Fruit fly (Drosophila melanogaster) whole organism, embryonic: Measurements from ENCODE around the gene CG18747.

Source experiments
- Adf1 ChIP-seq: fragments of 200-800 bp; sonication (Bioruptor generic); IDR thresholded peaks from 2 replicates; pipeline ENCODE4 v1.3.6; 2022; ENCODE audit warnings: missing biosample characterization, missing genetic modification characterization
- CG10565 ChIP-seq: fragments of 200-800 bp; sonication (Bioruptor generic); optimal IDR thresholded peaks from 3 replicates; lab custom pipeline; 2016; ENCODE audit warnings: missing biosample characterization, mild to moderate bottlenecking, missing genetic modification characterization
- CG12155 ChIP-seq: fragments of 200-800 bp; sonication (Bioruptor generic); optimal IDR thresholded peaks from 3 replicates; lab custom pipeline; 2016; ENCODE audit warnings: missing biosample characterization, missing genetic modification characterization
- CG12299 ChIP-seq: fragments of 200-800 bp; sonication (Bioruptor generic); optimal IDR thresholded peaks from 2 replicates; lab custom pipeline; 2018; ENCODE audit warnings: missing biosample characterization, mild to moderate bottlenecking, missing genetic modification characterization
- CG1233 ChIP-seq: fragments of 200-800 bp; sonication (Bioruptor generic); optimal IDR thresholded peaks from 4 replicates; lab custom pipeline; 2018; ENCODE audit warnings: missing biosample characterization, mild to moderate bottlenecking, missing genetic modification characterization
- CG12744 ChIP-seq: fragments of 200-800 bp; sonication (Bioruptor generic); optimal IDR thresholded peaks from 2 replicates; lab custom pipeline; 2016; ENCODE audit warnings: missing biosample characterization, missing genetic modification characterization
- CG15514 ChIP-seq: fragments of 200-800 bp; sonication (Bioruptor generic); optimal IDR thresholded peaks from 3 replicates; lab custom pipeline; 2017; ENCODE audit warnings: missing biosample characterization, missing genetic modification characterization, mild to moderate bottlenecking, moderate library complexity, missing genetic modification reagents
- CG16779 ChIP-seq: fragments of 200-800 bp; sonication (Bioruptor generic); IDR thresholded peaks from 2 replicates; pipeline ENCODE4 v1.3.6; 2022; ENCODE audit warnings: missing biosample characterization, missing genetic modification characterization
- CG2875 ChIP-seq: fragments of 200-800 bp; sonication (Bioruptor generic); optimal IDR thresholded peaks from 2 replicates; lab custom pipeline; 2017; ENCODE audit warnings: missing biosample characterization, mild to moderate bottlenecking, missing genetic modification characterization, missing genetic modification reagents
- CG30403 ChIP-seq: fragments of 200-800 bp; sonication (Bioruptor generic); optimal IDR thresholded peaks from 3 replicates; lab custom pipeline; 2016; ENCODE audit warnings: missing biosample characterization, missing genetic modification characterization
- CG30431 ChIP-seq: fragments of 200-800 bp; sonication (Bioruptor generic); optimal IDR thresholded peaks from 2 replicates; lab custom pipeline; 2017; ENCODE audit warnings: missing biosample characterization, missing genetic modification characterization
- CG6689 ChIP-seq: fragments of 200-800 bp; sonication (Bioruptor generic); IDR thresholded peaks from 2 replicates; pipeline ENCODE4 v1.3.6; 2022; ENCODE audit warnings: missing biosample characterization, missing genetic modification characterization
- CG7745 ChIP-seq: fragments of 200-800 bp; sonication (Bioruptor generic); optimal IDR thresholded peaks from 2 replicates; lab custom pipeline; 2018; ENCODE audit warnings: missing biosample characterization, mild to moderate bottlenecking, missing genetic modification characterization, moderate library complexity
- CG8765 ChIP-seq: fragments of 200-800 bp; sonication (Bioruptor generic); IDR thresholded peaks from 2 replicates; pipeline ENCODE4 v1.3.6; 2022; ENCODE audit warnings: missing biosample characterization, missing genetic modification characterization
- CG9609 ChIP-seq: fragments of 200-800 bp; sonication (Bioruptor generic); optimal IDR thresholded peaks from 3 replicates; lab custom pipeline; 2016; ENCODE audit warnings: missing biosample characterization, missing genetic modification characterization
- CG9876 ChIP-seq: fragments of 200-800 bp; sonication (Bioruptor generic); optimal IDR thresholded peaks from 2 replicates; lab custom pipeline; 2016; ENCODE audit warnings: missing biosample characterization, missing genetic modification characterization
- Dad ChIP-seq: fragments of 200-800 bp; sonication (Bioruptor generic); optimal IDR thresholded peaks from 3 replicates; lab custom pipeline; 2016; ENCODE audit warnings: missing biosample characterization, missing genetic modification characterization
- Deaf1 ChIP-seq: fragments of 200-800 bp; optimal IDR thresholded peaks from 3 replicates; lab custom pipeline; 2019; ENCODE audit warnings: missing biosample characterization, mild to moderate bottlenecking, missing genetic modification characterization, moderate library complexity
- Drgx ChIP-seq: fragments of 200-800 bp; sonication (Bioruptor generic); IDR thresholded peaks from 2 replicates; pipeline ENCODE4 v1.3.6; 2022; ENCODE audit warnings: missing biosample characterization, missing genetic modification characterization
- Ets65A ChIP-seq: fragments of 200-800 bp; sonication (Bioruptor generic); peaks from one replicate; lab custom pipeline; 2016; ENCODE audit warnings: missing biosample characterization, missing genetic modification characterization
- HLHmδ ChIP-seq: fragments of 200-800 bp; sonication (Bioruptor generic); optimal IDR thresholded peaks from 2 replicates; lab custom pipeline; 2018; ENCODE audit warnings: missing biosample characterization, mild to moderate bottlenecking, missing genetic modification characterization, moderate library complexity
- Hand ChIP-seq: fragments of 200-800 bp; sonication (Bioruptor generic); optimal IDR thresholded peaks from 2 replicates; lab custom pipeline; 2017; ENCODE audit warnings: mild to moderate bottlenecking, missing biosample characterization, missing genetic modification reagents, missing genetic modification characterization
- HmgZ ChIP-seq: fragments of 200-800 bp; sonication (Bioruptor generic); optimal IDR thresholded peaks from 2 replicates; lab custom pipeline; 2018; ENCODE audit warnings: missing biosample characterization, mild to moderate bottlenecking, missing genetic modification characterization
- Hr51 ChIP-seq, 2 experiments: fragments of 200-800 bp; sonication (Bioruptor generic); optimal IDR thresholded peaks; 2 replicates in 1 of 2; 3 replicates in 1 of 2; lab custom pipeline; 2016 to 2018; ENCODE audit warnings: missing biosample characterization in 2 of 2, missing genetic modification characterization in 2 of 2, mild to moderate bottlenecking in 1 of 2, moderate library complexity in 1 of 2
- Optix ChIP-seq: fragments of 200-800 bp; sonication (Bioruptor generic); IDR thresholded peaks from 3 replicates; pipeline ENCODE4 v1.3.6; 2022; ENCODE audit warnings: missing biosample characterization, missing genetic modification characterization
- ac ChIP-seq: fragments of 200-800 bp; sonication (Bioruptor generic); optimal IDR thresholded peaks from 3 replicates; lab custom pipeline; 2017; ENCODE audit warnings: missing biosample characterization, mild to moderate bottlenecking, missing genetic modification characterization
- cad ChIP-seq: fragments of >200 bp; optimal IDR thresholded peaks from 2 replicates; lab custom pipeline; 2017; ENCODE audit warnings: missing biosample characterization, missing genetic modification characterization
- caup ChIP-seq: fragments of 200-800 bp; sonication (Bioruptor generic); optimal IDR thresholded peaks from 3 replicates; lab custom pipeline; 2017; ENCODE audit warnings: missing biosample characterization, mild to moderate bottlenecking, missing genetic modification characterization, moderate library complexity; ENCODE audit not compliant: severe bottlenecking
- chinmo ChIP-seq: fragments of 200-800 bp; sonication (Bioruptor generic); IDR thresholded peaks from 4 replicates; pipeline ENCODE4 v1.3.6; 2022; ENCODE audit warnings: missing biosample characterization, missing genetic modification characterization; ENCODE audit not compliant: partially characterized antibody
- ci ChIP-seq: fragments of 200-800 bp; sonication (Bioruptor generic); IDR thresholded peaks from 3 replicates; pipeline ENCODE4 v1.3.6; 2022; ENCODE audit warnings: missing biosample characterization, missing genetic modification characterization
- crp ChIP-seq, 2 experiments: fragments of 200-800 bp; sonication (Bioruptor generic); optimal IDR thresholded peaks; 2 replicates in 1 of 2; 3 replicates in 1 of 2; lab custom pipeline; 2017; ENCODE audit warnings: missing biosample characterization in 2 of 2, missing genetic modification characterization in 2 of 2, mild to moderate bottlenecking in 1 of 2, moderate library complexity in 1 of 2
- dmrt11E ChIP-seq: fragments of 200-800 bp; sonication (Bioruptor generic); optimal IDR thresholded peaks from 3 replicates; lab custom pipeline; 2018; ENCODE audit warnings: missing biosample characterization, mild to moderate bottlenecking, missing genetic modification characterization, moderate library complexity
- eve ChIP-seq, 2 experiments: fragments of >200 bp; optimal IDR thresholded peaks; 2 replicates each; lab custom pipeline; 2017; ENCODE audit warnings: missing biosample characterization in 2 of 2, missing genetic modification characterization in 2 of 2
- gro ChIP-seq: fragments of 200-800 bp; sonication (Bioruptor generic); optimal IDR thresholded peaks from 2 replicates; lab custom pipeline; 2016; ENCODE audit warnings: missing biosample characterization, missing genetic modification characterization
- gsb-n ChIP-seq: fragments of 200-800 bp; sonication (Bioruptor generic); optimal IDR thresholded peaks from 3 replicates; lab custom pipeline; 2018; ENCODE audit warnings: missing biosample characterization, mild to moderate bottlenecking, missing genetic modification characterization
- gt ChIP-seq: fragments of 200-800 bp; sonication (Bioruptor generic); IDR thresholded peaks from 2 replicates; pipeline ENCODE4 v1.3.6; 2022; ENCODE audit warnings: missing biosample characterization, missing genetic modification characterization
- ken ChIP-seq: fragments of 200-800 bp; sonication (Bioruptor generic); IDR thresholded peaks from 3 replicates; pipeline ENCODE4 v1.3.6; 2022; ENCODE audit warnings: missing biosample characterization, missing genetic modification characterization
- lbe ChIP-seq: fragments of 200-800 bp; sonication (Bioruptor generic); optimal IDR thresholded peaks from 2 replicates; lab custom pipeline; 2016; ENCODE audit warnings: missing biosample characterization, mild to moderate bottlenecking, missing genetic modification characterization
- luna ChIP-seq: fragments of 200-800 bp; sonication (Bioruptor generic); optimal IDR thresholded peaks from 2 replicates; lab custom pipeline; 2016; ENCODE audit warnings: missing biosample characterization, missing genetic modification characterization
- nmo ChIP-seq: fragments of 200-800 bp; sonication (Bioruptor generic); optimal IDR thresholded peaks from 2 replicates; lab custom pipeline; 2018; ENCODE audit warnings: missing biosample characterization, mild to moderate bottlenecking, missing genetic modification characterization, moderate library complexity
- otp ChIP-seq: fragments of 200-800 bp; sonication (Bioruptor generic); IDR thresholded peaks from 3 replicates; pipeline ENCODE4, ENCODE4 v1.3.6; 2022; ENCODE audit warnings: missing biosample characterization, missing genetic modification characterization
- peb ChIP-seq: fragments of 200-800 bp; sonication (Bioruptor generic); IDR thresholded peaks from 2 replicates; pipeline ENCODE4 v1.3.6; 2022; ENCODE audit warnings: missing biosample characterization, missing genetic modification characterization
- psq ChIP-seq: fragments of 200-800 bp; sonication (Bioruptor generic); optimal IDR thresholded peaks from 2 replicates; lab custom pipeline; 2017; ENCODE audit warnings: missing biosample characterization, missing genetic modification characterization
- repo ChIP-seq: fragments of 200-800 bp; sonication (Bioruptor generic); optimal IDR thresholded peaks from 2 replicates; lab custom pipeline; 2016; ENCODE audit warnings: missing biosample characterization, missing genetic modification characterization
- sens-2 ChIP-seq: fragments of 200-800 bp; sonication (Bioruptor generic); IDR thresholded peaks from 2 replicates; pipeline ENCODE4 v1.3.6; 2022; ENCODE audit warnings: missing biosample characterization, missing genetic modification characterization
- sob ChIP-seq: fragments of 200-800 bp; sonication (Bioruptor generic); IDR thresholded peaks from 2 replicates; pipeline ENCODE4 v1.3.6; 2022; ENCODE audit warnings: missing biosample characterization, missing genetic modification characterization
- tll ChIP-seq, 2 experiments: fragments of 200-800 bp in 1 of 2; fragments of >200 bp in 1 of 2; sonication (Bioruptor generic) in 1 of 2; optimal IDR thresholded peaks; 2 replicates each; lab custom pipeline; 2017 to 2019; ENCODE audit warnings: missing biosample characterization in 2 of 2, missing genetic modification characterization in 2 of 2, mild to moderate bottlenecking in 1 of 2, moderate library complexity in 1 of 2
- ttk ChIP-seq: fragments of 200-800 bp; sonication (Bioruptor generic); IDR thresholded peaks from 2 replicates; pipeline ENCODE4 v2.1.2; 2022; ENCODE audit warnings: missing biosample characterization, missing genetic modification characterization
- tx ChIP-seq: fragments of 200-800 bp; sonication (Bioruptor generic); optimal IDR thresholded peaks from 2 replicates; lab custom pipeline; 2016; ENCODE audit warnings: missing biosample characterization, missing genetic modification characterization
- unpg ChIP-seq: fragments of 200-800 bp; sonication (Bioruptor generic); optimal IDR thresholded peaks from 3 replicates; lab custom pipeline; 2018; ENCODE audit warnings: missing biosample characterization, mild to moderate bottlenecking, missing genetic modification characterization, moderate library complexity
- wor ChIP-seq: fragments of 200-800 bp; sonication (Bioruptor generic); IDR thresholded peaks from 2 replicates; pipeline ENCODE4 v1.3.6; 2022; ENCODE audit warnings: missing biosample characterization, missing genetic modification characterization
- zfh2 ChIP-seq: fragments of 200-800 bp; sonication (Bioruptor generic); optimal IDR thresholded peaks from 2 replicates; lab custom pipeline; 2016; ENCODE audit warnings: missing biosample characterization, missing genetic modification characterization

The CG18747 gene

dm6 chr3R:7793855-7794254, 10.6 kb upstream of the CG18747 start, which contains the start of gene CG2641 (continued):
- TF ChIP-seq Hr51 (GFP tag; optimal IDR thresholded peaks at IDR 0.05; lab: Kevin White, UChicago), result no peak
- no peak for TF ChIP-seq wor (GFP tag; lab: Robert Waterston, UW)
- no peak for TF ChIP-seq HmgZ (tag; lab: Kevin White, UChicago)
- TF ChIP-seq gro, result no peak
- TF ChIP-seq caup (GFP tag; lab: Kevin White, UChicago), result no peak
- no peak for TF ChIP-seq cad
- TF ChIP-seq CG16779, result no peak
- no peak for TF ChIP-seq dmrt11E (tag; lab: Kevin White, UChicago)
- peak; percentile 72 for TF ChIP-seq Drgx (GFP tag; lab: Robert Waterston, UW)
- no peak for TF ChIP-seq ttk (GFP tag; lab: Robert Waterston, UW)
- no peak for TF ChIP-seq luna (GFP tag; lab: Kevin White, UChicago)
- TF ChIP-seq CG9876, result no peak
- TF ChIP-seq Adf1, result no peak; the same call in 1 of the 2 replicates
- no peak for TF ChIP-seq CG12299
- no peak for TF ChIP-seq CG12744
- TF ChIP-seq chinmo, result peak; percentile 77; the same call in 1 of the 4 replicates
- TF ChIP-seq Ets65A (GFP tag; lab: Kevin White, UChicago), result no peak
- no peak for TF ChIP-seq CG6689 (GFP tag; lab: Robert Waterston, UW)
- TF ChIP-seq zfh2, result no peak
- no peak for TF ChIP-seq ac (GFP tag; lab: Kevin White, UChicago)
- no peak for TF ChIP-seq CG8765 (GFP tag; lab: Robert Waterston, UW)
- no peak for TF ChIP-seq peb (GFP tag; lab: Robert Waterston, UW)
- peak in 1 of 2 experiments; percentile 63 for TF ChIP-seq crp (GFP tag; optimal IDR thresholded peaks at IDR 0.05; lab: Kevin White, UChicago)
- no peak for TF ChIP-seq CG7745 (tag; lab: Kevin White, UChicago)
- no peak for TF ChIP-seq Hand
- TF ChIP-seq gsb-n (tag; lab: Kevin White, UChicago), result no peak
- no peak for TF ChIP-seq CG10565 (GFP tag; lab: Kevin White, UChicago)
- TF ChIP-seq Deaf1 (tag; lab: Kevin White, UChicago), result peak; percentile 34
- TF ChIP-seq CG30431 (GFP tag; lab: Kevin White, UChicago), result no peak
- no peak for TF ChIP-seq sens-2 (GFP tag; lab: Robert Waterston, UW)
- no peak for TF ChIP-seq gt (GFP tag; lab: Robert Waterston, UW)
- TF ChIP-seq unpg (GFP tag; lab: Kevin White, UChicago), result no peak
- no peak for TF ChIP-seq CG2875 (GFP tag; lab: Kevin White, UChicago)
- TF ChIP-seq otp (GFP tag; lab: Robert Waterston, UW), result no peak
- TF ChIP-seq ken (GFP tag; lab: Robert Waterston, UW), result no peak
- TF ChIP-seq tx (GFP tag; lab: Kevin White, UChicago), result no peak
- TF ChIP-seq CG12155, result no peak
- no peak for TF ChIP-seq tll (GFP tag; optimal IDR thresholded peaks at IDR 0.05; lab: Kevin White, UChicago)
- TF ChIP-seq CG30403 (GFP tag; lab: Kevin White, UChicago), result no peak
- TF ChIP-seq sob, result no peak
- no peak for TF ChIP-seq HLHmδ (GFP tag; lab: Kevin White, UChicago)
- no peak for TF ChIP-seq psq (GFP tag; lab: Kevin White, UChicago)
- TF ChIP-seq CG15514 (GFP tag; lab: Kevin White, UChicago), result peak; percentile 1
- TF ChIP-seq Optix (GFP tag; lab: Robert Waterston, UW), result no peak
- no peak for TF ChIP-seq Dad (GFP tag; lab: Kevin White, UChicago)
- no peak for TF ChIP-seq CG9609 (GFP tag; lab: Kevin White, UChicago)
- TF ChIP-seq lbe, result peak; percentile 61
- no peak for TF ChIP-seq repo (GFP tag; lab: Kevin White, UChicago)
- no peak for TF ChIP-seq eve (GFP tag; optimal IDR thresholded peaks at IDR 0.05; lab: Kevin White, UChicago)
- TF ChIP-seq CG1233 (GFP tag; lab: Kevin White, UChicago), result no peak
- no peak for TF ChIP-seq nmo (GFP tag; lab: Kevin White, UChicago)
- TF ChIP-seq ci (GFP tag; lab: Robert Waterston, UW), result no peak
